Fruit fly (Drosophila melanogaster): Measurements from ENCODE around the gene Gr10b.

The Gr10b gene

DNA sequence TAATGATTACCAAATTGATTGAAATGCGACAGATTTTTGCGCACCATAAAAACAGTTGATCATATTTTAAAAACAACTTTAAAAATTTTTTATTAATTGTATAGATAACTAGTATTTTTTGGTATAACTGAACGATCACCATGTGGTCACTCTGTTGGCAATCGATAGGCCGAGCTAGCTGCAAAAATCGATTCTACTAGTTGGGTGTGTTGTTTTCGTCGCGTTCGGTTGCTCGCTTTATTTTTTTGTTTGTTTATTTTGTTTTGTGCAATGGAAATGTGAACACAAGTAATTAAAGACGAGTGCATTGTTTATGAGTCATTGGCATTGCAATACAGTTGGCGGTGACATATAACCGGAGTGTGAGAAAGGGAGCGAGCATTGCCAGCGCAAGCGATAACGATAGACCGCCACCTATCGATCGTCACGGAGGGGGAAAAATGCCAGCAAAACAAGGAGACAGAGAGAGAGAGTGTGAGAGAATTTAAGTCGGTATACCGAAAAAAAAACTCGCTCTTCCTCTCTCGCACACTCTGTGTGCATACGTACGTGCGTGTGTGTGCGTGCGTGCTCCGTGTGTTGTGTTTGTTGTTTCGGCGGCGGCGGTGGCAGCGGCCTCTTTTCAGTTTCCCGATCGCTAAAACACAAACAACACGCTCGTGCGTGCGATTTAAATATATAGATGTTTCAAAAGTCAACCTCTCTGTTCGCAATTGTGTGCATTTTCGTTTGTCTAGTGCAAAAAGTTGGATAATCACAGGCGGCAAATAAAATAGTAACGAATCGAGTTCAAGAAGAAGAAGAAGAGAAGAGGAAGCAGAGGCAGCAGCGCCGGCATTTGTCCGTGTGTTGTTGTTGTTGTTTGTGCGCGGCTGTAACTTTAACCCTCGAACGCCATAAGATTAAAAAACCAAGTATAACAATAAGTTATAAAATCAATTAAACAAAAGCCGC, 23.2 kb downstream of the Gr10b start:
- TF ChIP-seq knrl (GFP tag; IDR thresholded peaks at IDR 0.05; ENCODE audit: partially characterized antibody) (peak; percentile 58), tll (GFP tag; optimal IDR thresholded peaks at IDR 0.05) (peak in 1 of 2 experiments; percentile 15), HLH3B (GFP tag; IDR thresholded peaks at IDR 0.05) (no peak), Dfd (GFP tag; optimal IDR thresholded peaks at IDR 0.05) (no peak), hkb (optimal IDR thresholded peaks at IDR 0.05) (no peak), hkb (GFP tag; IDR thresholded peaks at IDR 0.05) (no peak), sens (GFP tag) (peak; percentile 54), Fer1 (GFP tag; optimal IDR thresholded peaks at IDR 0.05) (peak; percentile 10), sna (GFP tag; IDR thresholded peaks at IDR 0.05; ENCODE audit: partially characterized antibody) (peak; percentile 84), CG17385 (GFP tag; optimal IDR thresholded peaks at IDR 0.05) (peak; percentile 96), nom (GFP tag; optimal IDR thresholded peaks at IDR 0.05) (peak; percentile 14), hbn (GFP tag; IDR thresholded peaks at IDR 0.05; ENCODE audit: partially characterized antibody) (0 out of 2 replicates have a peak, but pooled peaks have one; percentile 52), kni (GFP tag; optimal IDR thresholded peaks at IDR 0.05) (peak; percentile 23), CG4424 (GFP tag; optimal IDR thresholded peaks at IDR 0.05) (no peak), CG5180 (GFP tag; optimal IDR thresholded peaks at IDR 0.05) (peak; percentile 16), CG3726 (GFP tag; IDR thresholded peaks at IDR 0.05) (no peak), Asciz (GFP tag; optimal IDR thresholded peaks at IDR 0.05) (peak; percentile 1), Hsf (GFP tag; optimal IDR thresholded peaks at IDR 0.05) (no peak), CG6272 (GFP tag; IDR thresholded peaks at IDR 0.05) (no peak), CG34422 (GFP tag; IDR thresholded peaks at IDR 0.05) (peak; percentile 43; the same call in 1 of the 3 replicates), CG31441 (GFP tag; IDR thresholded peaks at IDR 0.05) (no peak), CG14860 (GFP tag; IDR thresholded peaks at IDR 0.05; ENCODE audit: partially characterized antibody) (peak; percentile 83), Dll (GFP tag; IDR thresholded peaks at IDR 0.05; ENCODE audit: partially characterized antibody) (peak; percentile 79), stwl (tag; optimal IDR thresholded peaks at IDR 0.05) (peak; percentile 70), pita (GFP tag; optimal IDR thresholded peaks at IDR 0.05) (peak; percentile 41), yki (optimal IDR thresholded peaks at IDR 0.05) (peak; percentile 76), seq (GFP tag; IDR thresholded peaks at IDR 0.05) (no peak), CG3281 (GFP tag; optimal IDR thresholded peaks at IDR 0.05) (peak; percentile 5), GATAe (GFP tag; conservative IDR thresholded peaks at IDR 0.05) (no peak), inv (GFP tag; IDR thresholded peaks at IDR 0.05; ENCODE audit: partially characterized antibody) (peak; percentile 70), klu (GFP tag; IDR thresholded peaks at IDR 0.05) (no peak), MBD-R2 (GFP tag; IDR thresholded peaks at IDR 0.05) (0 out of 2 replicates have a peak, but pooled peaks have one; percentile 13), cg (GFP tag; optimal IDR thresholded peaks at IDR 0.05) (peak; percentile 90), sd (tag; optimal IDR thresholded peaks at IDR 0.05) (peak; percentile 12), vnd (GFP tag; IDR thresholded peaks at IDR 0.05; ENCODE audit: partially characterized antibody) (peak; percentile 68; the same call in 2 of the 3 replicates), CG7963 (GFP tag; IDR thresholded peaks at IDR 0.05; ENCODE audit: partially characterized antibody) (peak; percentile 81), BEAF-32 (GFP tag; optimal IDR thresholded peaks at IDR 0.05) (peak; percentile 65), CrebB (tag; optimal IDR thresholded peaks at IDR 0.05) (peak; percentile 20), CG10267 (tag; optimal IDR thresholded peaks at IDR 0.05) (peak; percentile 17), nerfin-2 (GFP tag; IDR thresholded peaks at IDR 0.05; ENCODE audit: partially characterized antibody) (peak; percentile 82), nerfin-1 (tag; optimal IDR thresholded peaks at IDR 0.05) (peak; percentile 56), lola (GFP tag; optimal IDR thresholded peaks at IDR 0.05) (no peak), CG32767 (GFP tag; IDR thresholded peaks at IDR 0.05) (peak; percentile 84), Dbx (GFP tag; IDR thresholded peaks at IDR 0.05) (0 out of 3 replicates have a peak, but pooled peaks have one; percentile 23), Opbp (GFP tag; IDR thresholded peaks at IDR 0.05; ENCODE audit: partially characterized antibody) (peak; percentile 77; the same call in 2 of the 3 replicates), amos (GFP tag; IDR thresholded peaks at IDR 0.05; ENCODE audit: partially characterized antibody) (peak; percentile 57; the same call in 1 of the 2 replicates)
